Worm (Caenorhabditis elegans) whole organism, late embryonic: Measurements from ENCODE around the gene T17A3.12.

Source experiments
- C08G9.2 ChIP-seq: sonication (generic microtip); optimal IDR thresholded peaks from 2 replicates; lab custom pipeline; 2016; ENCODE audit warnings: mild to moderate bottlenecking, missing genetic modification characterization, moderate library complexity, missing compliant biosample characterization
- C38D4.7 ChIP-seq: fragments of 200-800 bp; sonication (Bioruptor generic); optimal IDR thresholded peaks from 2 replicates; lab custom pipeline; 2018; ENCODE audit warnings: mild to moderate bottlenecking, missing genetic modification characterization, moderate library complexity, missing compliant biosample characterization
- K09A11.1 ChIP-seq: sonication (generic microtip); optimal IDR thresholded peaks from 2 replicates; lab custom pipeline; 2017; ENCODE audit warnings: antibody characterized with exemption, mild to moderate bottlenecking, missing genetic modification characterization, missing compliant biosample characterization; ENCODE audit not compliant: insufficient read depth
- ceh-14 ChIP-seq: sonication (generic microtip); optimal IDR thresholded peaks from 2 replicates; lab custom pipeline; 2016; ENCODE audit warnings: missing genotype, missing genetic modification characterization, missing compliant biosample characterization
- ceh-2 ChIP-seq: sonication (generic microtip); optimal IDR thresholded peaks from 2 replicates; lab custom pipeline; 2016; ENCODE audit warnings: missing genotype, missing genetic modification characterization, missing compliant biosample characterization
- ceh-22 ChIP-seq: sonication (generic microtip); optimal IDR thresholded peaks from 2 replicates; lab custom pipeline; 2017; ENCODE audit warnings: missing biosample characterization, missing genetic modification characterization
- ceh-24 ChIP-seq: sonication (generic microtip); optimal IDR thresholded peaks from 2 replicates; lab custom pipeline; 2016; ENCODE audit warnings: mild to moderate bottlenecking, missing genetic modification characterization, missing compliant biosample characterization
- ceh-30 ChIP-seq: fragments of 150-350 bp; optimal IDR thresholded peaks from 2 replicates; lab custom pipeline; 2014; ENCODE audit warnings: missing biosample characterization, missing genetic modification characterization
- ceh-31 ChIP-seq: sonication (generic microtip); optimal IDR thresholded peaks from 2 replicates; lab custom pipeline; 2016; ENCODE audit warnings: missing genetic modification characterization, missing compliant biosample characterization
- ceh-34 ChIP-seq: sonication (generic microtip); optimal IDR thresholded peaks from 2 replicates; lab custom pipeline; 2016; ENCODE audit warnings: mild to moderate bottlenecking, missing genetic modification characterization, missing compliant biosample characterization
- ceh-48 ChIP-seq: sonication (generic microtip); optimal IDR thresholded peaks from 2 replicates; lab custom pipeline; 2016; ENCODE audit warnings: missing genetic modification characterization, inconsistent platforms, missing compliant biosample characterization
- ceh-6 ChIP-seq: fragments of 200-800 bp; sonication (Bioruptor generic); optimal IDR thresholded peaks from 2 replicates; lab custom pipeline; 2018; ENCODE audit warnings: mild to moderate bottlenecking, missing genetic modification characterization, missing compliant biosample characterization
- dve-1 ChIP-seq: sonication (generic microtip); optimal IDR thresholded peaks from 2 replicates; lab custom pipeline; 2017; ENCODE audit warnings: antibody characterized with exemption, mild to moderate bottlenecking, missing genetic modification characterization, missing compliant biosample characterization
- elt-4 ChIP-seq: sonication (generic microtip); optimal IDR thresholded peaks from 2 replicates; lab custom pipeline; 2016; ENCODE audit warnings: missing genetic modification characterization, missing compliant biosample characterization
- ets-4 ChIP-seq: sonication (generic microtip); optimal IDR thresholded peaks from 2 replicates; lab custom pipeline; 2016; ENCODE audit warnings: missing genetic modification characterization, missing compliant biosample characterization
- eyg-1 ChIP-seq: sonication (generic microtip); optimal IDR thresholded peaks from 2 replicates; lab custom pipeline; 2016; ENCODE audit warnings: missing genotype, missing genetic modification characterization, missing compliant biosample characterization
- fax-1 ChIP-seq: sonication (generic microtip); optimal IDR thresholded peaks from 2 replicates; lab custom pipeline; 2016; ENCODE audit warnings: missing genotype, missing genetic modification characterization, missing compliant biosample characterization
- fkh-10 ChIP-seq: fragments of 150-350 bp; optimal IDR thresholded peaks from 2 replicates; lab custom pipeline; 2014; ENCODE audit warnings: missing biosample characterization, missing genetic modification reagents, missing genetic modification characterization
- fkh-6 ChIP-seq: sonication (generic microtip); optimal IDR thresholded peaks from 2 replicates; lab custom pipeline; 2016; ENCODE audit warnings: missing genetic modification characterization, missing compliant biosample characterization
- gmeb-2 ChIP-seq: sonication (generic microtip); optimal IDR thresholded peaks from 2 replicates; lab custom pipeline; 2016; ENCODE audit warnings: missing genetic modification characterization, inconsistent platforms, missing compliant biosample characterization
- hlh-13 ChIP-seq: fragments of 200-800 bp; sonication (Bioruptor generic); optimal IDR thresholded peaks from 2 replicates; lab custom pipeline; 2018; ENCODE audit warnings: mild to moderate bottlenecking, missing genetic modification characterization, missing compliant biosample characterization
- hlh-30 ChIP-seq: sonication (generic microtip); optimal IDR thresholded peaks from 2 replicates; lab custom pipeline; 2017; ENCODE audit warnings: antibody characterized with exemption, missing genetic modification characterization, missing compliant biosample characterization; ENCODE audit not compliant: insufficient read depth
- hlh-6 ChIP-seq: sonication (generic microtip); optimal IDR thresholded peaks from 2 replicates; lab custom pipeline; 2016; ENCODE audit warnings: missing genotype, missing genetic modification characterization, missing compliant biosample characterization
- lim-6 ChIP-seq: sonication (generic microtip); optimal IDR thresholded peaks from 2 replicates; lab custom pipeline; 2016; ENCODE audit warnings: missing genetic modification characterization, missing compliant biosample characterization
- lin-11 ChIP-seq: fragments of 200-800 bp; sonication (Bioruptor generic); optimal IDR thresholded peaks from 2 replicates; lab custom pipeline; 2018; ENCODE audit warnings: mild to moderate bottlenecking, missing genetic modification characterization, missing compliant biosample characterization
- madf-2 ChIP-seq: sonication (generic microtip); optimal IDR thresholded peaks from 2 replicates; lab custom pipeline; 2017; ENCODE audit warnings: missing genetic modification characterization, missing compliant biosample characterization
- mec-3 ChIP-seq: sonication (generic microtip); optimal IDR thresholded peaks from 2 replicates; lab custom pipeline; 2016; ENCODE audit warnings: borderline replicate concordance, missing genetic modification characterization, missing compliant biosample characterization
- nfya-1 ChIP-seq: sonication (generic microtip); optimal IDR thresholded peaks from 2 replicates; lab custom pipeline; 2017; ENCODE audit warnings: missing genetic modification characterization, mild to moderate bottlenecking, missing compliant biosample characterization, antibody characterized with exemption, moderate library complexity
- nhr-232 ChIP-seq: sonication (generic microtip); optimal IDR thresholded peaks from 2 replicates; lab custom pipeline; 2016; ENCODE audit warnings: missing genetic modification characterization, missing compliant biosample characterization
- npax-4 ChIP-seq: sonication (generic microtip); optimal IDR thresholded peaks from 2 replicates; lab custom pipeline; 2016; ENCODE audit warnings: missing genetic modification characterization, missing compliant biosample characterization
- odd-2 ChIP-seq: sonication (generic microtip); optimal IDR thresholded peaks from 2 replicates; lab custom pipeline; 2017; ENCODE audit warnings: antibody characterized with exemption, mild to moderate bottlenecking, missing genetic modification characterization, missing compliant biosample characterization
- pag-3 ChIP-seq: sonication (generic microtip); optimal IDR thresholded peaks from 2 replicates; lab custom pipeline; 2016; ENCODE audit warnings: missing compliant biosample characterization, missing genetic modification characterization, borderline replicate concordance
- pax-1 ChIP-seq: fragments of 150-350 bp; optimal IDR thresholded peaks from 2 replicates; lab custom pipeline; 2014; ENCODE audit warnings: missing biosample characterization, missing genetic modification characterization
- pha-2 ChIP-seq: sonication (generic microtip); optimal IDR thresholded peaks from 2 replicates; lab custom pipeline; 2017; ENCODE audit warnings: mild to moderate bottlenecking, missing genetic modification characterization, missing compliant biosample characterization
- pqm-1 ChIP-seq: sonication (generic microtip); optimal IDR thresholded peaks from 2 replicates; lab custom pipeline; 2016; ENCODE audit warnings: missing genetic modification characterization, missing compliant biosample characterization
- pros-1 ChIP-seq: fragments of 150-350 bp; optimal IDR thresholded peaks from 2 replicates; lab custom pipeline; 2014; ENCODE audit warnings: missing biosample characterization, missing genetic modification reagents, missing genetic modification characterization
- rnt-1 ChIP-seq: sonication (generic microtip); optimal IDR thresholded peaks from 2 replicates; lab custom pipeline; 2016; ENCODE audit warnings: missing genetic modification characterization, missing compliant biosample characterization
- sdc-2 ChIP-seq: sonication (generic microtip); optimal IDR thresholded peaks from 2 replicates; lab custom pipeline; 2016; ENCODE audit warnings: missing genotype, missing genetic modification characterization, missing compliant biosample characterization
- sox-2 ChIP-seq: fragments of 200-800 bp; sonication (Bioruptor generic); IDR thresholded peaks from 2 replicates; pipeline ENCODE4 v1.3.6; 2022; ENCODE audit warnings: missing genetic modification reagents, missing genetic modification characterization, missing compliant biosample characterization
- sox-4 ChIP-seq: sonication (generic microtip); optimal IDR thresholded peaks from 2 replicates; lab custom pipeline; 2017; ENCODE audit warnings: mild to moderate bottlenecking, missing genetic modification characterization, inconsistent platforms, missing compliant biosample characterization
- syd-9 ChIP-seq: sonication (generic microtip); optimal IDR thresholded peaks from 2 replicates; lab custom pipeline; 2016; ENCODE audit warnings: mild to moderate bottlenecking, missing genetic modification characterization, moderate library complexity, missing compliant biosample characterization
- tbx-2 ChIP-seq: sonication (generic microtip); optimal IDR thresholded peaks from 2 replicates; lab custom pipeline; 2016; ENCODE audit warnings: missing genetic modification characterization, missing compliant biosample characterization
- unc-3 ChIP-seq, 2 experiments: fragments of 200-800 bp in 1 of 2; sonication (Bioruptor generic) in 1 of 2; sonication (generic microtip) in 1 of 2; conservative IDR thresholded peaks in 1 of 2; optimal IDR thresholded peaks in 1 of 2; 2 replicates each; pipeline versions ENCODE4 v1.3.6 to Lab custom; 2016 to 2022; ENCODE audit warnings: missing compliant biosample characterization in 2 of 2, missing genetic modification characterization in 2 of 2, missing genetic modification reagents in 1 of 2
- unc-42 ChIP-seq: sonication (generic microtip); optimal IDR thresholded peaks from 2 replicates; lab custom pipeline; 2016; ENCODE audit warnings: missing genotype, missing genetic modification characterization, missing compliant biosample characterization
- unc-55 ChIP-seq: sonication (generic microtip); optimal IDR thresholded peaks from 2 replicates; lab custom pipeline; 2017; ENCODE audit warnings: missing biosample characterization, missing genetic modification reagents, missing genetic modification characterization
- unc-86 ChIP-seq: sonication (generic microtip); optimal IDR thresholded peaks from 2 replicates; lab custom pipeline; 2016; ENCODE audit warnings: missing genetic modification characterization, missing compliant biosample characterization
- zip-5 ChIP-seq: sonication (generic microtip); optimal IDR thresholded peaks from 2 replicates; lab custom pipeline; 2016; ENCODE audit warnings: missing genetic modification characterization, missing compliant biosample characterization
- ztf-16 ChIP-seq: sonication (generic microtip); optimal IDR thresholded peaks from 2 replicates; lab custom pipeline; 2017; ENCODE audit warnings: missing genetic modification characterization, missing compliant biosample characterization

The T17A3.12 gene

DNA sequence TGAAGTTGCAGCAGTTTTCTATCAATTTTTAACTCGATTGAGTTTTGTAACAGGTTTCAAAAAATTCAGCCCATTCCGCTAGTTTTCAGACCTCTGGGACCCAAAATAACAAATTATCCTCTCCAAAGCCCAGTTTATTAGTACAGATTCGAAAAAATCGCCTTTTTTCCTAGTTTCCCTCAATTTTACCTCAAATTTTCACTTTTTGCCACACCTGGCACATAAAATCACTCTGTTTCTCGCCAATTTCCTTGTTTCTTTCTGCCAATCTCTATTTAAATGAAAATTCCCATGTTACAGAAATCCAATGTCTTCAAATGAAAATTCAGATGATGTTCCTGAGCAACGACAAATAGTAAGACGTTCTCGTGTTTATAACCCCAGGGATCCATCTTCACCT lies 12.9 kb downstream of the T17A3.12 start, which contains the start of gene pals-22:
Gene pals-22 (plus strand): TSS at position 301 of the 400 bp plus-strand sequence.
- TF ChIP-seq pros-1 (tag; lab: Kevin White, UChicago) = no peak
- no peak for TF ChIP-seq ceh-22
- TF ChIP-seq hlh-30 (tag; lab: Kevin White, UChicago) = no peak
- TF ChIP-seq npax-4 = no peak
- TF ChIP-seq pag-3 (tag; lab: Kevin White, UChicago) = no peak
- TF ChIP-seq hlh-6 (tag; lab: Kevin White, UChicago) = no peak
- TF ChIP-seq lin-11 = no peak
- no peak for TF ChIP-seq sox-4
- TF ChIP-seq ceh-34 (tag; lab: Kevin White, UChicago) = no peak
- TF ChIP-seq fkh-6 (tag; lab: Kevin White, UChicago) = no peak
- no peak for TF ChIP-seq elt-4 (tag; lab: Kevin White, UChicago)
- no peak for TF ChIP-seq ztf-16
- no peak for TF ChIP-seq fkh-10 (GFP tag; lab: Kevin White, UChicago)
- TF ChIP-seq tbx-2 = no peak
- TF ChIP-seq ceh-30 (tag; lab: Kevin White, UChicago) = no peak
- TF ChIP-seq zip-5 = no peak
- no peak for TF ChIP-seq gmeb-2 (tag; lab: Kevin White, UChicago)

DNA sequence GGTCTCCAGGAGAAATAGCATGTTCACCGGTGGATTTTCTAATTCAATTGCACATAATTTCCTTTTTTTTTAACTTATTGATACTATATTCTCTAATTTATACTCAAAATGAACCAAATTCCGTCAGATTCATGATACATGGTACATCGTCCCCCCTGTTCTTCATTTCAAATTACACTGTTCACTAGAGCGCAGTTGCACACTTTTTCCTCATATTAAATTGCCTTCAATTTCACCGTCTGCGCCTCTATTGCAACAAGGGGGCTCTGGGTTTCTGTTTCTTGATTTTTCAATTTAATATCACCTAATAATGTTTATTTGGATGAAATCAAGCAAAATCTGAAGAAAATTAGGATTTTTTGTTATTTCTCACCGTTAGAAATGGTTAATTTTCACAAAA lies 13.4 kb downstream of the T17A3.12 start:
- TF ChIP-seq ceh-6 (no peak), ceh-34 (tag; lab: Kevin White, UChicago) (peak; percentile 53), C08G9.2 (tag; lab: Kevin White, UChicago) (no peak), unc-3 (GFP tag; conservative IDR thresholded peaks at IDR 0.05; lab: Robert Waterston, UW) (no peak), unc-3 (tag; optimal IDR thresholded peaks at IDR 0.05; lab: Kevin White, UChicago) (no peak), K09A11.1 (tag; lab: Kevin White, UChicago) (no peak), ceh-2 (tag; lab: Kevin White, UChicago) (no peak), pha-2 (tag; lab: Kevin White, UChicago) (no peak), ceh-48 (tag; lab: Kevin White, UChicago) (no peak), sox-2 (GFP tag; lab: Robert Waterston, UW) (no peak), odd-2 (no peak), ceh-14 (tag; lab: Kevin White, UChicago) (peak; percentile 43), fax-1 (tag; lab: Kevin White, UChicago) (no peak), nfya-1 (tag; lab: Kevin White, UChicago) (peak; percentile 34), ceh-24 (no peak), pqm-1 (tag; lab: Kevin White, UChicago) (no peak), pag-3 (tag; lab: Kevin White, UChicago) (no peak), unc-55 (GFP tag; lab: Kevin White, UChicago) (no peak), fkh-6 (tag; lab: Kevin White, UChicago) (no peak), C38D4.7 (GFP tag; lab: Kevin White, UChicago) (no peak), rnt-1 (tag; lab: Kevin White, UChicago) (no peak), lim-6 (tag; lab: Kevin White, UChicago) (peak; percentile 4), unc-42 (peak; percentile 91), hlh-13 (no peak), ztf-16 (no peak), tbx-2 (no peak), fkh-10 (GFP tag; lab: Kevin White, UChicago) (no peak), sdc-2 (tag; lab: Kevin White, UChicago) (no peak), eyg-1 (tag; lab: Kevin White, UChicago) (no peak), pros-1 (tag; lab: Kevin White, UChicago) (no peak), ceh-31 (tag; lab: Kevin White, UChicago) (peak; percentile 41), mec-3 (tag; lab: Kevin White, UChicago) (no peak), dve-1 (tag; lab: Kevin White, UChicago) (no peak), unc-86 (tag; lab: Kevin White, UChicago) (no peak), ceh-30 (tag; lab: Kevin White, UChicago) (no peak), gmeb-2 (tag; lab: Kevin White, UChicago) (no peak), pax-1 (tag; lab: Kevin White, UChicago) (no peak), syd-9 (tag; lab: Kevin White, UChicago) (no peak), madf-2 (tag; lab: Kevin White, UChicago) (no peak), ets-4 (tag; lab: Kevin White, UChicago) (no peak), nhr-232 (tag; lab: Kevin White, UChicago) (no peak)
